Worm (Caenorhabditis elegans): ENCODE data around the gene hmgs-1.

The hmgs-1 gene

DNA sequence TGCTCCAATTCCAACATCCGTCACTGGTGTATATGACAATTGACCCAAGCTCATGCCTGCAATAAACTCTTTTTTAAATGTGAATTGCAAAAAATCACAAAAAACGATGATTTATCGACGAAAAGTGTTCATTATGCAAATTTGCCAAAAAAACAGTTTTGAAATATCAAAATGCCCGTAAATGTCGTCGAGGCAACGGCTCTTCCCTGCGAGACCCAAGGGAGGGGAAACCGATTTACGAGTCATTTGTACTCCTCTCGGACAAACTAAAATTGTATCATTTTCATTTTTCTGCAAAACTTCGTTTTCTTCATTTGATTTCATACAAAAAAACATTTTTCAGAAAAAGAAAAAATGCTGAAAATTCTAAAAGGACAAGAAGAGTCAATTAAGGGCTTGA is at the start of gene hmgs-1, which contains the start of gene F25B4.4:
Gene hmgs-1, minus strand, starts transcription at position 56 of the 400 bp plus-strand sequence.
Gene F25B4.4, plus strand, starts transcription at position 340 of the 400 bp plus-strand sequence.
- TF ChIP-seq B0310.2 (tag; optimal IDR thresholded peaks at IDR 0.05), result no peak
- peak; percentile 42 for TF ChIP-seq F13C5.2 (tag; optimal IDR thresholded peaks at IDR 0.05)
- TF ChIP-seq pes-1 (GFP tag; IDR thresholded peaks at IDR 0.05), result 0 out of 2 replicates have a peak, but pooled peaks have one; percentile 50

DNA sequence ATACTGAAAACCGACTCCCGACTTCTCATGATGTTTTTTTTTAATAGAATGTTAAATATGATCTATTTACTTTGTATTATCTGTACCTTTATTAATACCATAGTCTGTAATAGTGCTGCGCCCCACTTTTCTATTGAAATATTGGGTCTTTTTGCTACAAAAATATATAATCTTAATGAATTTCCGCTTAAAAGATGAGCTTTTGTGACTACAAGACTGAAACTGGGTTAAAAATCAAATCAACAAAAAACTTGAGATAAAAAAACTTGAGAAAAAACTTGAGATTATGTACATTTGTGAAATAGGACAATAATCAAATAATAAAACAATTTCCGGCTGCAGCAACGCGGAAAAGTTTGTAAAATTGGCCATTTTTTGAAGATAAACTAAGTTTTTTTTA is 46.4 kb upstream of the hmgs-1 start, which contains the start of gene K09H11.15:
Gene K09H11.15, minus strand, starts transcription at position 101 of the 400 bp plus-strand sequence.
- TF ChIP-seq pes-1 (GFP tag; IDR thresholded peaks at IDR 0.05) (no peak), flt-1 (GFP tag; IDR thresholded peaks at IDR 0.05) (no peak), tbx-37 (GFP tag; conservative IDR thresholded peaks at IDR 0.05) (no peak), aly-1 (tag; optimal IDR thresholded peaks at IDR 0.05) (no peak), scrt-1 (GFP tag; IDR thresholded peaks at IDR 0.05) (no peak), tbx-11 (GFP tag; IDR thresholded peaks at IDR 0.05) (no peak), ets-7 (tag; optimal IDR thresholded peaks at IDR 0.05) (no peak), hmbx-1 (tag; optimal IDR thresholded peaks at IDR 0.05) (no peak), hnd-1 (tag; optimal IDR thresholded peaks at IDR 0.05) (no peak)

DNA sequence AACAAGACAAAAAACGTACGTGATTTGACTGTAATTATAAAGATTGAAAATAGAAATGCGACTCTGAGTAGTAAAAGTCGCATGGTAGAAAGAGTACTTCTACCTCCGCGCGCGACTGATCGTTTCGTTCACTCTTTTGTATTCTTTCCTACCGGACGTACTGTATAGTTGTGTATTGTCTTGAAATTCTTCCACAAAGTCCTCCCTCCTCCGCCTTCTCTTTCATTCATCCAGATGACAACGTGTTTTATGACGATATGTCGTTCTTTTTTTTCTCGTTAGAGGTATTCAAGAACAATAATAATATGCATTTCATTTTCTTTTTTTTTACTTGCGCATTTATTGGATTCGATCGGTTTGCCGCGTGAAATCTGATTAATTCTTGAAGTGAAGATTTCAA is 42.1 kb upstream of the hmgs-1 start, which contains the start of gene K09H11.4:
Gene K09H11.4, minus strand, starts transcription at position 101 of the 400 bp plus-strand sequence.
- no peak for TF ChIP-seq pes-1 (GFP tag; IDR thresholded peaks at IDR 0.05)
- TF ChIP-seq ceh-13 (GFP tag; optimal IDR thresholded peaks at IDR 0.05), result no peak
- TF ChIP-seq tbx-11 (GFP tag; IDR thresholded peaks at IDR 0.05), result no peak
- TF ChIP-seq sea-1 (GFP tag; conservative IDR thresholded peaks at IDR 0.05), result no peak
- no peak for TF ChIP-seq scrt-1 (GFP tag; IDR thresholded peaks at IDR 0.05)
- no peak for TF ChIP-seq tra-4 (tag; optimal IDR thresholded peaks at IDR 0.05)
- no peak for TF ChIP-seq B0310.2 (tag; optimal IDR thresholded peaks at IDR 0.05)
- TF ChIP-seq flt-1 (GFP tag; IDR thresholded peaks at IDR 0.05), result no peak
- no peak for TF ChIP-seq ama-1 (optimal IDR thresholded peaks at IDR 0.05)
- TF ChIP-seq ceh-36 (tag; optimal IDR thresholded peaks at IDR 0.05), result no peak
- no peak for TF ChIP-seq tbx-37 (GFP tag; conservative IDR thresholded peaks at IDR 0.05)
- no peak for TF ChIP-seq aly-1 (tag; optimal IDR thresholded peaks at IDR 0.05)
- TF ChIP-seq F13C5.2 (tag; optimal IDR thresholded peaks at IDR 0.05), result no peak
- no peak for TF ChIP-seq hmbx-1 (tag; optimal IDR thresholded peaks at IDR 0.05)
- TF ChIP-seq hnd-1 (tag; optimal IDR thresholded peaks at IDR 0.05), result no peak

DNA sequence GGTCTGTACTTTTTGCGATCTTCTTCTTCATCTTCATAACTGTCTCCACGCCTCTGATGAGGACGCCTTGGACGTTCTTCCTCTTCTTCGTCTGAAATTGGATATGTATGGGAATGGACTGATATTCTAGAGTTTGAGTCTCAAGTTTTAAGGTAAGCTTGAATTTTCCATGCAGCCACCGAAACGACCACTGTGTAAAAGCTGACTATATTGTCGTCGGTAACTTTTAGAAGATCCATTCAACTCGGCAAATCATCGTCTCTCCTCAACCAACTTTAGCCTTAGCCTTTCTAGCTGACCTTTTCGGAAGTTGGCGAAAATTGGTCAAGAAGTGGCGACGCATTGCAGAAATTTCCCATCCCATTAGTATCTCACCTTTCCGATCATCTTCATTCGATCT is 40.0 kb upstream of the hmgs-1 start:
- TF ChIP-seq sea-1 (GFP tag; conservative IDR thresholded peaks at IDR 0.05) (no peak), tra-4 (tag; optimal IDR thresholded peaks at IDR 0.05) (no peak), tbx-37 (GFP tag; conservative IDR thresholded peaks at IDR 0.05) (no peak), ceh-13 (GFP tag; optimal IDR thresholded peaks at IDR 0.05) (no peak), tbx-11 (GFP tag; IDR thresholded peaks at IDR 0.05) (no peak), pes-1 (GFP tag; IDR thresholded peaks at IDR 0.05) (no peak), ama-1 (optimal IDR thresholded peaks at IDR 0.05) (no peak)

DNA sequence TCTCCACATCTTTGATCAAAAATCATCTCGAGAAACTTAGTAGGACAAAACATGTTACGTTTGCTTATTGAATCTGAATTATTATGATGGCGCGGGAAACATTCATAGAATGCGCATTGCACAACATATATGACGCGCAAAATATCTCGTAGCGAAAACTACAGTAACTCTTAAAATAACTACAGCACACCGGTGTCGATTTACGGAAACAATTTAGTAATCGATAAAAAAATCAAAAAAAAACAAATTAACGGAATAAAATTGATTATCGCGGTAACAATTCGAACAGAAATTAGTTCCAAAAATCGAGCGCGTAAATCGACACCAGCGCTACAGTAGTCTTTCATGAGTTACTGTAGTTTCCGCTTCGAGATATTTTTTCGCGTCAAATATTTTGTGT is 37.7 kb upstream of the hmgs-1 start:
- TF ChIP-seq pes-1 (GFP tag; IDR thresholded peaks at IDR 0.05), result no peak
- no peak for TF ChIP-seq scrt-1 (GFP tag; IDR thresholded peaks at IDR 0.05)
- no peak for TF ChIP-seq ceh-36 (tag; optimal IDR thresholded peaks at IDR 0.05)
- no peak for TF ChIP-seq ets-7 (tag; optimal IDR thresholded peaks at IDR 0.05)

DNA sequence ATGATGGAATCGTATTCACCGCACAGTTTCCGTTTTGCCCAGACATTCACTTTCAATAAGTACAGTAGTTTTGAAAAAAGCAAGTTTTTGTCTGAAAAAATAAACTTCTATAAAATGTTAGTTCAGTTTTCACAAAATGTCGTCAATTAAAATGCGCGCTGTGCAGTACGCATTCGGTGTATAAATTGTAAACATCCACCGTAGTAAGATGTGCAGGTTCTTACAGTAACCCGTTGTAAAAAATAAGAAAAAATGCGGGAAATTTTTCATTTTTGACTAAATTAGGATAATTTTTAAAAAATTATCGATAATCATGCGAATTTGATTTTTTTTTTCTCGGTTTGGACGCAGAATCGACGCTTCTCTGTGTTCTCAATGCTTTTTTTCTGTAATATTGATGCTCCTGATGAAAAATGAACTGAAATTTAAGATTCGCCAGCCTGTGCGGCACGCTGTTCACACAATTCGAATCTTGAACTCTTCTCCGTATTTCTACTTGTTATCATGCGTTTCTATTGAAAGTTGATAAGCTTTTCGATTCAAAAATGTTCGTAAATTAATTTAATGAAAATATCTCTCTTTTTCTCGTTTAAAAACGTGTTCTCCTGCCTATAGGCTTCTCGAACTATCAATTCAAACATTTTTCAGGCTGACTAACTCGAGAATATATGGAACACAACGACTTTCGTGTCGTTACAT is 33.0 kb upstream of the hmgs-1 start, which contains the start of gene rga-3:
Gene rga-3, plus strand, starts transcription at position 649 of the 699 bp plus-strand sequence.
- TF ChIP-seq sea-1 (GFP tag; conservative IDR thresholded peaks at IDR 0.05) (no peak), ama-1 (optimal IDR thresholded peaks at IDR 0.05) (no peak), ceh-13 (GFP tag; optimal IDR thresholded peaks at IDR 0.05) (no peak), ets-7 (tag; optimal IDR thresholded peaks at IDR 0.05) (no peak), hmg-4 (GFP tag; optimal IDR thresholded peaks at IDR 0.05) (no peak), F13C5.2 (tag; optimal IDR thresholded peaks at IDR 0.05) (no peak), pes-1 (GFP tag; IDR thresholded peaks at IDR 0.05) (no peak), hmbx-1 (tag; optimal IDR thresholded peaks at IDR 0.05) (no peak), hnd-1 (tag; optimal IDR thresholded peaks at IDR 0.05) (no peak), ceh-36 (tag; optimal IDR thresholded peaks at IDR 0.05) (no peak)

DNA sequence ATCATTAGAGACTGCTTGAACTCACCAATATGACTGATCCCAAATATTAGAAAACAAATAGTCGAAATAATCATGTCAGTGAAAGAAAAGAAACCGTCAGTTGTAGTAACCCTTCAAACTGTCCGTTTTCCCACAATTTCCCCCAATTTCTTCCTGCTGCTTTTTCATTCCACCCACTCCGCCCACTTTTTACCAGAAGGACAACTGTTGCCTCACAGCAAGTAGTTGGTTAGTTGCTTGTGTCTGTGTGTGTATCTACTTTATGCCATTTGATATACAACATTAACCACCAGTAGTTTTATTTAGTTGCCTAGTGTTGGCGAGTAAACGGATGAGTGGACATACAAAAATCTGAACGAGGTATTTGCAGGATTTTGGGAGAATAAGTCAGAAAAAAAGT is 32.1 kb upstream of the hmgs-1 start, which contains the start of gene K09H11.9:
Gene K09H11.9, minus strand, starts transcription at position 101 of the 400 bp plus-strand sequence.
- TF ChIP-seq hmg-4 (GFP tag; optimal IDR thresholded peaks at IDR 0.05), result no peak
- no peak for TF ChIP-seq ama-1 (optimal IDR thresholded peaks at IDR 0.05)
- TF ChIP-seq tbx-11 (GFP tag; IDR thresholded peaks at IDR 0.05), result no peak
- no peak for TF ChIP-seq F13C5.2 (tag; optimal IDR thresholded peaks at IDR 0.05)
- no peak for TF ChIP-seq ceh-13 (GFP tag; optimal IDR thresholded peaks at IDR 0.05)
- TF ChIP-seq aly-1 (tag; optimal IDR thresholded peaks at IDR 0.05), result no peak
- no peak for TF ChIP-seq ets-7 (tag; optimal IDR thresholded peaks at IDR 0.05)
- no peak for TF ChIP-seq hmbx-1 (tag; optimal IDR thresholded peaks at IDR 0.05)
- no peak for TF ChIP-seq scrt-1 (GFP tag; IDR thresholded peaks at IDR 0.05)
- no peak for TF ChIP-seq sea-1 (GFP tag; conservative IDR thresholded peaks at IDR 0.05)
- TF ChIP-seq B0310.2 (tag; optimal IDR thresholded peaks at IDR 0.05), result no peak
- TF ChIP-seq flt-1 (GFP tag; IDR thresholded peaks at IDR 0.05), result no peak
- no peak for TF ChIP-seq tra-4 (tag; optimal IDR thresholded peaks at IDR 0.05)
- no peak for TF ChIP-seq pes-1 (GFP tag; IDR thresholded peaks at IDR 0.05)
- no peak for TF ChIP-seq hnd-1 (tag; optimal IDR thresholded peaks at IDR 0.05)
- no peak for TF ChIP-seq ceh-36 (tag; optimal IDR thresholded peaks at IDR 0.05)
- no peak for TF ChIP-seq tbx-37 (GFP tag; conservative IDR thresholded peaks at IDR 0.05)

DNA sequence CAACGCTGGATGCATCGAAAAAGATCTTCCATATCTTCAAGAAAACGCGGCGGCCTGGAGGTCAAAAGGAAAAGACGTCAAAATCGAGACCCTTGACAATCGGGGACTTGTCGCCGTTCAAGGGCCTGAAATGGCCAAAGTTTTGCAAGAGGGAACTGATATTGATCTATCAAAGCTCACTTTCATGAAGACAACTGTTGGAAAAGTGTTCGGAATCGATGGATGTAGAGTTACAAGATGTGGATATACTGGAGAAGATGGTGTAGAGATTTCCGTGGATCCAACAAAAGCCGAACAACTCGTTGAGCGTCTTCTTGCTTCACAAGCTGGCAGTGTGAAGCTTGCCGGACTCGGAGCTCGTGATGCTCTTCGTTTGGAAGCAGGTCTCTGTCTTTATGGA is 29.1 kb upstream of the hmgs-1 start:
- TF ChIP-seq sea-1 (GFP tag; conservative IDR thresholded peaks at IDR 0.05) (no peak), hmbx-1 (tag; optimal IDR thresholded peaks at IDR 0.05) (no peak), scrt-1 (GFP tag; IDR thresholded peaks at IDR 0.05) (no peak), ceh-13 (GFP tag; optimal IDR thresholded peaks at IDR 0.05) (no peak), tbx-37 (GFP tag; conservative IDR thresholded peaks at IDR 0.05) (no peak), ama-1 (optimal IDR thresholded peaks at IDR 0.05) (no peak), aly-1 (tag; optimal IDR thresholded peaks at IDR 0.05) (no peak), B0310.2 (tag; optimal IDR thresholded peaks at IDR 0.05) (no peak), flt-1 (GFP tag; IDR thresholded peaks at IDR 0.05) (no peak), F13C5.2 (tag; optimal IDR thresholded peaks at IDR 0.05) (no peak), ceh-36 (tag; optimal IDR thresholded peaks at IDR 0.05) (no peak), tra-4 (tag; optimal IDR thresholded peaks at IDR 0.05) (no peak), hnd-1 (tag; optimal IDR thresholded peaks at IDR 0.05) (no peak), hmg-4 (GFP tag; optimal IDR thresholded peaks at IDR 0.05) (no peak), pes-1 (GFP tag; IDR thresholded peaks at IDR 0.05) (no peak), tbx-11 (GFP tag; IDR thresholded peaks at IDR 0.05) (no peak), ets-7 (tag; optimal IDR thresholded peaks at IDR 0.05) (no peak)
